Worm (Caenorhabditis elegans) whole organism, early embryonic: ENCODE data around the gene M03B6.1.

ENCODE experiments used
- ama-1 ChIP-seq: fragments of 150-350 bp; optimal IDR thresholded peaks from 2 replicates; lab custom pipeline; 2014
- ceh-13 ChIP-seq: fragments of 200-800 bp; sonication (Bioruptor generic); optimal IDR thresholded peaks from 2 replicates; lab custom pipeline; 2018; ENCODE audit warnings: mild to moderate bottlenecking, missing genetic modification characterization, missing compliant biosample characterization
- ceh-36 ChIP-seq: sonication (generic microtip); optimal IDR thresholded peaks from 2 replicates; lab custom pipeline; 2016; ENCODE audit warnings: missing genetic modification characterization, inconsistent platforms, missing compliant biosample characterization
- flt-1 ChIP-seq: fragments of 200-800 bp; sonication (Bioruptor generic); IDR thresholded peaks from 2 replicates; pipeline ENCODE4 v1.3.6; 2022; ENCODE audit warnings: missing genetic modification characterization, missing compliant biosample characterization
- hmbx-1 ChIP-seq: sonication (generic microtip); optimal IDR thresholded peaks from 2 replicates; lab custom pipeline; 2016; ENCODE audit warnings: mild to moderate bottlenecking, missing genetic modification characterization, missing compliant biosample characterization
- hmg-4 ChIP-seq: fragments of 200-800 bp; sonication (Bioruptor generic); optimal IDR thresholded peaks from 2 replicates; lab custom pipeline; 2018; ENCODE audit warnings: mild to moderate bottlenecking, missing genetic modification characterization, missing compliant biosample characterization
- pes-1 ChIP-seq: fragments of 200-800 bp; sonication (Bioruptor generic); IDR thresholded peaks from 2 replicates; pipeline ENCODE4 v1.3.6; 2022; ENCODE audit warnings: missing genetic modification reagents, missing genetic modification characterization, missing compliant biosample characterization
- sea-1 ChIP-seq: fragments of 200-800 bp; sonication (Bioruptor generic); conservative IDR thresholded peaks from 2 replicates; pipeline ENCODE4 v1.3.6; 2022; ENCODE audit warnings: missing genetic modification characterization, missing compliant biosample characterization

- TF ChIP-seq pes-1: no peak
- TF ChIP-seq sea-1 (GFP tag; lab: Robert Waterston, UW): no peak
- no peak for TF ChIP-seq ama-1 (lab: Kevin White, UChicago)
- TF ChIP-seq ceh-13 (GFP tag; lab: Kevin White, UChicago): no peak
- no peak for TF ChIP-seq ceh-36 (tag; lab: Kevin White, UChicago)
- TF ChIP-seq flt-1 (GFP tag; lab: Robert Waterston, UW): no peak
- TF ChIP-seq hmg-4: no peak
- TF ChIP-seq hmbx-1 (tag; lab: Kevin White, UChicago): no peak
Observed at ce11 chrX:13823482-13823881, 17.9 kb upstream of the M03B6.1 start, which contains the start of gene twk-23.
